Worm (Caenorhabditis elegans): ENCODE data around the gene unc-10.

DNA sequence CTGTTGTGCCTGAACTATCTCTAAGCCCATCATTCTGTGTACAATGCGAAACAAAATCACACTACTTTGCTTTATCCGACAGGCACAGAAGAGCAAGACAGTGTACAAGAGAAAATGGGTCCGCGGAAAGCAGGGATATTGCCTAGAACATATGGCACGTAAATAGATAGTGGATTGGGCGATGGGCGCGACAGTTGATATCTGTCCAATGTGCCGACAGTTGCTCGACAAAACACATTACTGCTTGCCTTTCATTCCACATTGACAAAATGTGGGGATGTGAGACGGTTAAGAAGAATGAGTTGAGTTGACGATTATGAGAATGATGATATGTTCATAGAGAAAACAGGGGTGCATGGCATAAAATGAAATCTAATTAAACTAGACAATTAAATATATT, 55.1 kb downstream of the unc-10 start:
- TF ChIP-seq skn-1 (tag; optimal IDR thresholded peaks at IDR 0.05): no peak
- TF ChIP-seq nhr-77 (tag; optimal IDR thresholded peaks at IDR 0.05): no peak
- no peak for TF ChIP-seq nhr-28 (tag; optimal IDR thresholded peaks at IDR 0.05)
- no peak for TF ChIP-seq aly-2 (tag; optimal IDR thresholded peaks at IDR 0.05)
- no peak for TF ChIP-seq ztf-11 (tag; optimal IDR thresholded peaks at IDR 0.05)
- no peak for TF ChIP-seq snpc-4 (tag; optimal IDR thresholded peaks at IDR 0.05)
- TF ChIP-seq pqm-1 (tag; optimal IDR thresholded peaks at IDR 0.05): no peak
- TF ChIP-seq ZK546.5 (tag; optimal IDR thresholded peaks at IDR 0.05): no peak
- TF ChIP-seq fos-1 (tag; optimal IDR thresholded peaks at IDR 0.05): no peak
- no peak for TF ChIP-seq nhr-25 (tag; optimal IDR thresholded peaks at IDR 0.05)
- no peak for TF ChIP-seq zag-1 (tag; optimal IDR thresholded peaks at IDR 0.05)
- no peak for TF ChIP-seq pha-4 (tag; optimal IDR thresholded peaks at IDR 0.05)
- TF ChIP-seq unc-39 (tag; optimal IDR thresholded peaks at IDR 0.05): no peak
- TF ChIP-seq nhr-237 (tag; optimal IDR thresholded peaks at IDR 0.05): no peak

Measured in whole organism, L3 larva.